Worm (Caenorhabditis elegans) whole organism, L1 larva: Measurements from ENCODE around the gene ceh-21.

Experiments used
- C16A3.4 ChIP-seq: fragments of 150-350 bp; optimal IDR thresholded peaks from 2 replicates; lab custom pipeline; 2014; ENCODE audit warnings: missing biosample characterization, missing genetic modification characterization
- F16B12.6 ChIP-seq: fragments of 150-350 bp; optimal IDR thresholded peaks from 2 replicates; lab custom pipeline; 2014; ENCODE audit warnings: missing biosample characterization, missing genetic modification characterization
- aly-2 ChIP-seq: fragments of 150-350 bp; optimal IDR thresholded peaks from 2 replicates; lab custom pipeline; 2014; ENCODE audit warnings: missing biosample characterization, missing genetic modification characterization
- ceh-63 ChIP-seq: fragments of 200-800 bp; sonication (Bioruptor generic); optimal IDR thresholded peaks from 2 replicates; lab custom pipeline; 2018; ENCODE audit warnings: mild to moderate bottlenecking, missing genetic modification characterization, missing compliant biosample characterization
- ceh-82 ChIP-seq, 3 experiments: fragments of 150-350 bp in 1 of 3; sonication (generic microtip) in 2 of 3; optimal IDR thresholded peaks; 2 replicates each; lab custom pipeline; 2014 to 2017; ENCODE audit warnings: missing biosample characterization in 3 of 3, missing genetic modification characterization in 3 of 3
- ceh-88 ChIP-seq: fragments of 200-800 bp; sonication (Bioruptor generic); IDR thresholded peaks from 2 replicates; pipeline ENCODE4 v1.3.6; 2022; ENCODE audit warnings: missing genetic modification characterization, missing compliant biosample characterization
- ceh-90 ChIP-seq: sonication (generic microtip); optimal IDR thresholded peaks from 2 replicates; lab custom pipeline; 2016; ENCODE audit warnings: missing genetic modification characterization, missing compliant biosample characterization
- ces-1 ChIP-seq: fragments of 150-350 bp; optimal IDR thresholded peaks from 2 replicates; lab custom pipeline; 2014; ENCODE audit warnings: missing biosample characterization, missing genetic modification reagents, missing genetic modification characterization
- dpl-1 ChIP-seq, 3 experiments: fragments of 150-350 bp in 2 of 3; sonication (generic microtip) in 1 of 3; optimal IDR thresholded peaks; 2 replicates each; lab custom pipeline; 2014 to 2017; ENCODE audit warnings: missing biosample characterization in 3 of 3, missing genetic modification characterization in 3 of 3, missing genetic modification reagents in 3 of 3
- dsc-1 ChIP-seq: sonication (generic microtip); optimal IDR thresholded peaks from 2 replicates; lab custom pipeline; 2016; ENCODE audit warnings: mild to moderate bottlenecking, missing genetic modification characterization, missing compliant biosample characterization
- egl-13 ChIP-seq: sonication (generic microtip); optimal IDR thresholded peaks from 2 replicates; lab custom pipeline; 2016; ENCODE audit warnings: missing genotype, missing genetic modification reagents, missing genetic modification characterization, missing compliant biosample characterization
- ets-5 ChIP-seq: fragments of 200-800 bp; sonication (Bioruptor generic); IDR thresholded peaks from 2 replicates; pipeline ENCODE4 v1.3.6; 2022; ENCODE audit warnings: missing genetic modification characterization, missing compliant biosample characterization
- grh-1 ChIP-seq: fragments of 200-800 bp; sonication (Bioruptor generic); IDR thresholded peaks from 2 replicates; pipeline ENCODE4 v1.3.6; 2022; ENCODE audit warnings: missing genetic modification reagents, missing genetic modification characterization, missing compliant biosample characterization
- hlh-4 ChIP-seq: sonication (generic microtip); optimal IDR thresholded peaks from 2 replicates; lab custom pipeline; 2016; ENCODE audit warnings: mild to moderate bottlenecking, missing genetic modification characterization, missing compliant biosample characterization
- hpl-2 ChIP-seq: fragments of 150-350 bp; optimal IDR thresholded peaks from 2 replicates; lab custom pipeline; 2014; ENCODE audit warnings: missing biosample characterization, missing genetic modification reagents, missing genetic modification characterization
- irx-1 ChIP-seq: sonication (generic microtip); optimal IDR thresholded peaks from 2 replicates; lab custom pipeline; 2016; ENCODE audit warnings: missing genetic modification characterization, missing compliant biosample characterization
- isw-1 ChIP-seq: fragments of 200-800 bp; sonication (Bioruptor generic); IDR thresholded peaks from 2 replicates; pipeline ENCODE4 v1.3.6; 2022; ENCODE audit warnings: missing genetic modification characterization, missing compliant biosample characterization
- lin-13 ChIP-seq: fragments of 150-350 bp; optimal IDR thresholded peaks from 2 replicates; lab custom pipeline; 2014; ENCODE audit warnings: missing biosample characterization, missing genetic modification reagents, missing genetic modification characterization
- lin-14 ChIP-seq: fragments of 200-800 bp; sonication (Bioruptor generic); optimal IDR thresholded peaks from 2 replicates; lab custom pipeline; 2018; ENCODE audit warnings: mild to moderate bottlenecking, missing genetic modification characterization, moderate library complexity, missing compliant biosample characterization
- lin-15B ChIP-seq: fragments of 150-350 bp; sonication (generic microtip); optimal IDR thresholded peaks from 3 replicates; lab custom pipeline; 2014; ENCODE audit warnings: missing biosample characterization, missing genetic modification characterization
- lin-35 ChIP-seq, 2 experiments: fragments of 150-350 bp; optimal IDR thresholded peaks; 2 replicates each; lab custom pipeline; 2014; ENCODE audit warnings: missing biosample characterization in 2 of 2, missing genetic modification characterization in 2 of 2, missing genetic modification reagents in 2 of 2
- lin-39 ChIP-seq: fragments of 150-350 bp; optimal IDR thresholded peaks from 2 replicates; lab custom pipeline; 2014; ENCODE audit warnings: missing biosample characterization, missing genetic modification reagents, missing genetic modification characterization
- lir-3 ChIP-seq: sonication (generic microtip); optimal IDR thresholded peaks from 2 replicates; lab custom pipeline; 2016; ENCODE audit warnings: mild to moderate bottlenecking, missing genetic modification characterization, moderate library complexity, missing compliant biosample characterization; ENCODE audit not compliant: poor library complexity
- lsy-2 ChIP-seq, 2 experiments: fragments of 150-350 bp; optimal IDR thresholded peaks; 2 replicates each; lab custom pipeline; 2014; ENCODE audit warnings: missing biosample characterization in 2 of 2, missing genetic modification characterization in 2 of 2
- mef-2 ChIP-seq: fragments of 150-350 bp; optimal IDR thresholded peaks from 2 replicates; lab custom pipeline; 2014; ENCODE audit warnings: missing biosample characterization, missing genetic modification characterization
- mep-1 ChIP-seq: fragments of 150-350 bp; optimal IDR thresholded peaks from 2 replicates; lab custom pipeline; 2014; ENCODE audit warnings: missing biosample characterization, missing genetic modification characterization
- nhr-11 ChIP-seq: fragments of 150-350 bp; optimal IDR thresholded peaks from 2 replicates; lab custom pipeline; 2014; ENCODE audit warnings: missing biosample characterization, missing genetic modification characterization
- nhr-19 ChIP-seq: fragments of 200-800 bp; sonication (Bioruptor generic); conservative IDR thresholded peaks from 2 replicates; pipeline ENCODE4 v1.3.6; 2022; ENCODE audit warnings: missing genetic modification characterization, missing compliant biosample characterization
- nhr-20 ChIP-seq: sonication (generic microtip); optimal IDR thresholded peaks from 2 replicates; lab custom pipeline; 2016; ENCODE audit warnings: mild to moderate bottlenecking, missing genetic modification characterization, missing compliant biosample characterization
- nhr-47 ChIP-seq: sonication (generic microtip); optimal IDR thresholded peaks from 2 replicates; lab custom pipeline; 2016; ENCODE audit warnings: mild to moderate bottlenecking, missing genetic modification characterization, moderate library complexity, missing compliant biosample characterization
- nhr-71 ChIP-seq: sonication (generic microtip); optimal IDR thresholded peaks from 2 replicates; lab custom pipeline; 2016; ENCODE audit warnings: mild to moderate bottlenecking, missing genetic modification characterization, moderate library complexity, missing compliant biosample characterization
- nhr-77 ChIP-seq: fragments of 150-350 bp; optimal IDR thresholded peaks from 2 replicates; lab custom pipeline; 2014; ENCODE audit warnings: missing biosample characterization, missing genetic modification characterization
- nhr-85 ChIP-seq: sonication (generic microtip); peaks from one replicate; lab custom pipeline; 2016; ENCODE audit warnings: missing genetic modification characterization, inconsistent platforms, missing compliant biosample characterization
- nhr-90 ChIP-seq: sonication (generic microtip); optimal IDR thresholded peaks from 2 replicates; lab custom pipeline; 2016; ENCODE audit warnings: mild to moderate bottlenecking, missing genetic modification characterization, missing compliant biosample characterization; ENCODE audit not compliant: poor library complexity
- pag-3 ChIP-seq: sonication (generic microtip); optimal IDR thresholded peaks from 2 replicates; lab custom pipeline; 2017; ENCODE audit warnings: missing genetic modification characterization, mild to moderate bottlenecking, missing compliant biosample characterization, antibody characterized with exemption, borderline replicate concordance; ENCODE audit not compliant: insufficient read depth
- rnt-1 ChIP-seq: sonication (generic microtip); optimal IDR thresholded peaks from 2 replicates; lab custom pipeline; 2016; ENCODE audit warnings: mild to moderate bottlenecking, missing genetic modification characterization, moderate library complexity, missing compliant biosample characterization
- skn-1 ChIP-seq: fragments of 150-350 bp; optimal IDR thresholded peaks from 2 replicates; lab custom pipeline; 2014; ENCODE audit warnings: missing biosample characterization, missing genetic modification characterization
- snu-23 ChIP-seq: sonication (generic microtip); optimal IDR thresholded peaks from 2 replicates; lab custom pipeline; 2016; ENCODE audit warnings: missing genetic modification characterization, missing compliant biosample characterization
- sox-4 ChIP-seq: sonication (generic microtip); optimal IDR thresholded peaks from 2 replicates; lab custom pipeline; 2016; ENCODE audit warnings: missing genetic modification characterization, missing compliant biosample characterization
- sptf-1 ChIP-seq: fragments of 150-350 bp; optimal IDR thresholded peaks from 2 replicates; lab custom pipeline; 2014; ENCODE audit warnings: missing biosample characterization, missing genetic modification characterization
- swsn-7 ChIP-seq: sonication (generic microtip); optimal IDR thresholded peaks from 2 replicates; lab custom pipeline; 2016; ENCODE audit warnings: missing genetic modification characterization, missing compliant biosample characterization
- tbx-2 ChIP-seq: sonication (generic microtip); optimal IDR thresholded peaks from 2 replicates; lab custom pipeline; 2016; ENCODE audit warnings: missing genetic modification characterization, missing compliant biosample characterization
- tlp-1 ChIP-seq: fragments of 150-350 bp; optimal IDR thresholded peaks from 2 replicates; lab custom pipeline; 2014; ENCODE audit warnings: missing biosample characterization, missing genetic modification characterization
- unc-130 ChIP-seq: fragments of 150-350 bp; optimal IDR thresholded peaks from 2 replicates; lab custom pipeline; 2017; ENCODE audit warnings: missing biosample characterization, missing genetic modification characterization, inconsistent platforms
- unc-30 ChIP-seq: sonication (generic microtip); optimal IDR thresholded peaks from 2 replicates; lab custom pipeline; 2017; ENCODE audit warnings: missing biosample characterization, missing genetic modification characterization
- unc-86 ChIP-seq: sonication (generic microtip); optimal IDR thresholded peaks from 2 replicates; lab custom pipeline; 2016; ENCODE audit warnings: missing genetic modification characterization, missing compliant biosample characterization
- unc-98 ChIP-seq: fragments of 200-800 bp; sonication (Bioruptor generic); IDR thresholded peaks from 2 replicates; pipeline ENCODE4 v1.3.6; 2022; ENCODE audit warnings: missing genetic modification characterization, missing compliant biosample characterization
- xbp-1 ChIP-seq: sonication (generic microtip); optimal IDR thresholded peaks from 2 replicates; lab custom pipeline; 2016; ENCODE audit warnings: missing genetic modification characterization, missing compliant biosample characterization
- zag-1 ChIP-seq: fragments of 150-350 bp; optimal IDR thresholded peaks from 2 replicates; lab custom pipeline; 2014; ENCODE audit warnings: missing biosample characterization, missing genetic modification characterization

Gene ceh-21

ce11 chrX:1858616-1859015 is 6.1 kb upstream of the ceh-21 start (continued):
- TF ChIP-seq swsn-7 (tag; lab: Kevin White, UChicago) = peak; percentile 56
- peak; percentile 48 for TF ChIP-seq grh-1 (GFP tag; lab: Robert Waterston, UW)
- no peak for TF ChIP-seq nhr-71 (tag; lab: Kevin White, UChicago)
- TF ChIP-seq unc-86 = peak; percentile 20
- TF ChIP-seq unc-30 (tag; lab: Kevin White, UChicago) = no peak
- TF ChIP-seq aly-2 = no peak
- TF ChIP-seq zag-1 (tag; lab: Kevin White, UChicago) = no peak
- no peak for TF ChIP-seq tlp-1 (tag; lab: Kevin White, UChicago)
- no peak for TF ChIP-seq mef-2
- no peak for TF ChIP-seq ceh-63
- peak; percentile 10; the same call in 1 of the 2 replicates for TF ChIP-seq isw-1 (GFP tag; lab: Robert Waterston, UW)
- no peak for TF ChIP-seq lin-39 (tag; lab: Kevin White, UChicago)

ce11 chrX:1857777-1858176 is 5.2 kb upstream of the ceh-21 start:
- no peak for TF ChIP-seq isw-1 (GFP tag; lab: Robert Waterston, UW)
- no peak for TF ChIP-seq hlh-4 (tag; lab: Kevin White, UChicago)
- no peak for TF ChIP-seq unc-98 (GFP tag; lab: Robert Waterston, UW)
- TF ChIP-seq irx-1 (tag; lab: Kevin White, UChicago) = no peak
- no peak for TF ChIP-seq ceh-90 (tag; lab: Kevin White, UChicago)
- TF ChIP-seq sptf-1 = no peak
- no peak for TF ChIP-seq ces-1 (GFP tag; lab: Kevin White, UChicago)
- TF ChIP-seq mep-1 (tag; lab: Kevin White, UChicago) = no peak
- peak; percentile 2 for TF ChIP-seq nhr-85 (tag; lab: Kevin White, UChicago)
- TF ChIP-seq, all 84 proteins: peak for 1

- no peak for TF ChIP-seq nhr-11 (tag; lab: Kevin White, UChicago)
- TF ChIP-seq dpl-1 (GFP tag; optimal IDR thresholded peaks at IDR 0.05; lab: Kevin White, UChicago) = peak; percentile 63 to 85 (median 63)
- TF ChIP-seq sox-4 (tag; lab: Kevin White, UChicago) = no peak
- peak; percentile 59 for TF ChIP-seq xbp-1 (tag; lab: Kevin White, UChicago)
- TF ChIP-seq F16B12.6 = peak; percentile 7
- TF ChIP-seq snu-23 (GFP tag; lab: Kevin White, UChicago) = peak; percentile 67
- peak; percentile 25 for TF ChIP-seq nhr-90
- TF ChIP-seq rnt-1 (tag; lab: Kevin White, UChicago) = peak; percentile 67
- TF ChIP-seq lin-14 (GFP tag; lab: Kevin White, UChicago) = peak; percentile 86
- peak; percentile 20 for TF ChIP-seq lin-13 (GFP tag; lab: Kevin White, UChicago)
- no peak for TF ChIP-seq hpl-2 (GFP tag; lab: Kevin White, UChicago)
- no peak for TF ChIP-seq unc-130 (tag; lab: Kevin White, UChicago)
- TF ChIP-seq nhr-47 (tag; lab: Kevin White, UChicago) = peak; percentile 70
- TF ChIP-seq nhr-77 (tag; lab: Kevin White, UChicago) = peak; percentile 31
- no peak for TF ChIP-seq pag-3 (tag; lab: Kevin White, UChicago)
- peak; percentile 67 for TF ChIP-seq nhr-71 (tag; lab: Kevin White, UChicago)
- peak; percentile 45 to 58 for TF ChIP-seq lsy-2 (tag; optimal IDR thresholded peaks at IDR 0.05; lab: Kevin White, UChicago)
- peak; percentile 51 for TF ChIP-seq unc-86
- no peak for TF ChIP-seq nhr-85 (tag; lab: Kevin White, UChicago)
- TF ChIP-seq ceh-82 (tag; optimal IDR thresholded peaks at IDR 0.05; lab: Kevin White, UChicago) = peak; percentile 38 to 71 (median 61)
- no peak for TF ChIP-seq unc-98 (GFP tag; lab: Robert Waterston, UW)
- peak; percentile 74 for TF ChIP-seq lin-15B (tag; lab: Kevin White, UChicago)
- peak; percentile 47 for TF ChIP-seq nhr-20
- peak; percentile 36 for TF ChIP-seq C16A3.4
- TF ChIP-seq egl-13 (tag; lab: Kevin White, UChicago) = peak; percentile 20
- TF ChIP-seq nhr-19 (GFP tag; lab: Robert Waterston, UW) = peak; percentile 78
- no peak for TF ChIP-seq ets-5 (GFP tag; lab: Robert Waterston, UW)
- peak; percentile 73 to 78 for TF ChIP-seq lin-35 (GFP tag; optimal IDR thresholded peaks at IDR 0.05; lab: Kevin White, UChicago)
- peak; percentile 12 for TF ChIP-seq dsc-1 (tag; lab: Kevin White, UChicago)
- TF ChIP-seq swsn-7 (tag; lab: Kevin White, UChicago) = peak; percentile 62
- peak; percentile 15 for TF ChIP-seq lir-3
- peak; percentile 84 for TF ChIP-seq skn-1 (tag; lab: Kevin White, UChicago)
- peak; percentile 55 for TF ChIP-seq isw-1 (GFP tag; lab: Robert Waterston, UW)
- TF ChIP-seq tbx-2 (tag; lab: Kevin White, UChicago) = peak; percentile 72
- no peak for TF ChIP-seq ceh-88
Measured at ce11 chrX:1856160-1856559, 3.6 kb upstream of the ceh-21 start, which contains the start of gene ceh-39. Gene ceh-39 (minus strand): TSS chrX:1856172.
